Worm (Caenorhabditis elegans) whole organism, L1 larva: ENCODE data around the gene C23F12.3.
A peak's percentile ranks its signal among the peaks of the same experiment; 100 is the strongest.

Source experiments
- C04F5.9 ChIP-seq: sonication (generic microtip); optimal IDR thresholded peaks from 2 replicates; lab custom pipeline; 2016; ENCODE audit warnings: missing genetic modification characterization, missing compliant biosample characterization
- fos-1 ChIP-seq: fragments of 150-350 bp; optimal IDR thresholded peaks from 2 replicates; lab custom pipeline; 2014; ENCODE audit warnings: missing biosample characterization, missing genetic modification characterization
- hlh-17 ChIP-seq: fragments of 200-800 bp; sonication (Bioruptor generic); optimal IDR thresholded peaks from 2 replicates; lab custom pipeline; 2018; ENCODE audit warnings: missing genetic modification characterization, mild to moderate bottlenecking, missing compliant biosample characterization, moderate library complexity, borderline replicate concordance
- lir-3 ChIP-seq: sonication (generic microtip); optimal IDR thresholded peaks from 2 replicates; lab custom pipeline; 2016; ENCODE audit warnings: mild to moderate bottlenecking, missing genetic modification characterization, moderate library complexity, missing compliant biosample characterization; ENCODE audit not compliant: poor library complexity
- mef-2 ChIP-seq: fragments of 150-350 bp; optimal IDR thresholded peaks from 2 replicates; lab custom pipeline; 2014; ENCODE audit warnings: missing biosample characterization, missing genetic modification characterization
- nhr-12 ChIP-seq: sonication (generic microtip); optimal IDR thresholded peaks from 2 replicates; lab custom pipeline; 2017; ENCODE audit warnings: missing biosample characterization, missing genetic modification characterization
- nhr-237 ChIP-seq: fragments of 150-350 bp; optimal IDR thresholded peaks from 2 replicates; lab custom pipeline; 2014; ENCODE audit warnings: missing biosample characterization, missing genetic modification characterization
- nhr-28 ChIP-seq: fragments of 150-350 bp; optimal IDR thresholded peaks from 2 replicates; lab custom pipeline; 2014; ENCODE audit warnings: missing biosample characterization, missing genetic modification characterization
- nhr-77 ChIP-seq: fragments of 150-350 bp; optimal IDR thresholded peaks from 2 replicates; lab custom pipeline; 2014; ENCODE audit warnings: missing biosample characterization, missing genetic modification characterization
- unc-62 ChIP-seq: fragments of 150-350 bp; optimal IDR thresholded peaks from 2 replicates; lab custom pipeline; 2014; ENCODE audit warnings: missing biosample characterization, missing genetic modification reagents, missing genetic modification characterization
- zag-1 ChIP-seq: fragments of 150-350 bp; optimal IDR thresholded peaks from 2 replicates; lab custom pipeline; 2014; ENCODE audit warnings: missing biosample characterization, missing genetic modification characterization
- ztf-4 ChIP-seq: fragments of 150-350 bp; optimal IDR thresholded peaks from 2 replicates; lab custom pipeline; 2014; ENCODE audit warnings: missing biosample characterization, missing genetic modification characterization

DNA sequence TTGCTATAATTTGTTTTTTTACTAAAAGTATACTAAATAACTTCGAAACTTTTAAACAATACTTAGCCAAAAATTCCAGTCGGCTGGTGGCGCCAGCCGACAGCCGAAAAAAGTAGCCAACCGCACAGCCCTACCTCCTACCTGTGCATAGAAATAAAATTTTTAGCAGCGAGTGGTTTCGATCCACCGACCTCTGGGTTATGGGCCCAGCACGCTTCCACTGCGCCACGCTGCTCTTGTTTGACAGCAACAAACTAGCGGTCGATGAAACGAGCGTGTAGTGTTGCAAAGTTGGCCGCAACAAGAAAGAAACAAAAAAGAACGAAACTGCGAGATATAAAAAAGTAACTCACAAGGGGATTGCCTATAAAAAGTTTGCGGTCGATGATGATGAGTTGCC is 18.5 kb upstream of the C23F12.3 start:
- no peak for TF ChIP-seq mef-2 (tag; lab: Kevin White, UChicago)
- no peak for TF ChIP-seq fos-1 (tag; lab: Kevin White, UChicago)
- no peak for TF ChIP-seq unc-62
- no peak for TF ChIP-seq nhr-28 (tag; lab: Kevin White, UChicago)
- TF ChIP-seq nhr-237: no peak
- TF ChIP-seq nhr-77 (tag; lab: Kevin White, UChicago): peak; percentile 19
- no peak for TF ChIP-seq hlh-17 (GFP tag; lab: Kevin White, UChicago)
- TF ChIP-seq lir-3: peak; percentile 49
- no peak for TF ChIP-seq ztf-4 (tag; lab: Kevin White, UChicago)
- no peak for TF ChIP-seq nhr-12 (tag; lab: Kevin White, UChicago)
- no peak for TF ChIP-seq zag-1 (tag; lab: Kevin White, UChicago)
- TF ChIP-seq C04F5.9 (tag; lab: Kevin White, UChicago): no peak
